Fruit fly (Drosophila melanogaster): ENCODE data around the gene Ibf2.

DNA sequence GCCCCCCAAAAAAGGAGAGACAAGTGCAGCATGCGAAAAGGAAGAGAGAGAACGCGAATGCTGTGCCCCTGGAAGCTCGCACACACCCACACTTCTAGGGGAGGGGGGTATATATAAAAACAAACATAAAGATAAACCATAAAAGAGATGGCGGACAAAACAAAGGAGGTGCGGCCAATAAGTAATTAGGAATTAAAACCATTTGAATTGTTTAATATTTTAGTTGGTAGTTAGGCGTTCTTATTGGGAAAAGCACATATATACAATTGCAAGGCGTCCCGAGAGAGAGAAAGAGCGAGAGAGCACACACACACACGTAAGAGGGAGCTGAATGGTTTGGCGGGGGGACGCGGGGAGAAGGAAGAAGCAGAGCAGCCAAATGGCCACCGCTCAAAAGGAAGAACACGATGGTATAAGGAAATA is 22.2 kb downstream of the Ibf2 start:
- no peak for TF ChIP-seq CG14655 (GFP tag; optimal IDR thresholded peaks at IDR 0.05)
- TF ChIP-seq gl (tag; optimal IDR thresholded peaks at IDR 0.05), result no peak

All from whole organism, pupa.